Fruit fly (Drosophila melanogaster): ENCODE measurements around the gene Vps45.

- TF ChIP-seq CTCF (optimal IDR thresholded peaks at IDR 0.05) (no peak), CG8478 (optimal IDR thresholded peaks at IDR 0.05) (no peak)
These were observed 32.1 kb downstream of the Vps45 start for dm6 chr3R:9595681-9596357.

Data from S2 (cell line).